Worm (Caenorhabditis elegans) whole organism, L2 larva: ENCODE results near the gene nas-22.

Experiments used
- C34F6.9 ChIP-seq: fragments of 150-350 bp; optimal IDR thresholded peaks from 2 replicates; lab custom pipeline; 2014; ENCODE audit warnings: missing biosample characterization, missing genetic modification characterization
- R02D3.7 ChIP-seq: fragments of 150-350 bp; optimal IDR thresholded peaks from 2 replicates; lab custom pipeline; 2014; ENCODE audit warnings: missing biosample characterization, missing genetic modification characterization
- Y55F3AM.14 ChIP-seq: fragments of 200-800 bp; sonication (Bioruptor generic); optimal IDR thresholded peaks from 2 replicates; lab custom pipeline; 2018; ENCODE audit warnings: mild to moderate bottlenecking, missing genetic modification characterization, missing compliant biosample characterization
- ZK546.5 ChIP-seq: sonication (generic microtip); optimal IDR thresholded peaks from 2 replicates; lab custom pipeline; 2017; ENCODE audit warnings: missing biosample characterization, missing genetic modification characterization
- aly-2 ChIP-seq: fragments of 150-350 bp; optimal IDR thresholded peaks from 2 replicates; lab custom pipeline; 2014; ENCODE audit warnings: missing biosample characterization, missing genetic modification characterization
- ama-1 ChIP-seq: fragments of 150-350 bp; optimal IDR thresholded peaks from 2 replicates; lab custom pipeline; 2018; ENCODE audit warnings: inconsistent platforms
- blmp-1 ChIP-seq: sonication (generic microtip); optimal IDR thresholded peaks from 2 replicates; lab custom pipeline; 2017; ENCODE audit warnings: missing genetic modification characterization, mild to moderate bottlenecking, missing compliant biosample characterization, antibody characterized with exemption, moderate library complexity; ENCODE audit not compliant: insufficient read depth
- ceh-82 ChIP-seq: fragments of 150-350 bp; optimal IDR thresholded peaks from 2 replicates; lab custom pipeline; 2014; ENCODE audit warnings: missing biosample characterization, missing genetic modification characterization
- dmd-4 ChIP-seq: sonication (generic microtip); optimal IDR thresholded peaks from 2 replicates; lab custom pipeline; 2017; ENCODE audit warnings: missing biosample characterization, missing genetic modification characterization
- elt-1 ChIP-seq: fragments of 150-350 bp; optimal IDR thresholded peaks from 2 replicates; lab custom pipeline; 2014; ENCODE audit warnings: missing biosample characterization, missing genetic modification characterization
- elt-3 ChIP-seq: sonication (generic microtip); optimal IDR thresholded peaks from 2 replicates; lab custom pipeline; 2017; ENCODE audit warnings: missing biosample characterization, missing genetic modification characterization
- fos-1 ChIP-seq: fragments of 150-350 bp; optimal IDR thresholded peaks from 2 replicates; lab custom pipeline; 2014; ENCODE audit warnings: missing biosample characterization, missing genetic modification characterization
- gmeb-1 ChIP-seq: fragments of 150-350 bp; optimal IDR thresholded peaks from 2 replicates; lab custom pipeline; 2014; ENCODE audit warnings: missing biosample characterization, missing genetic modification characterization
- lin-11 ChIP-seq: fragments of 150-350 bp; sonication (generic microtip); optimal IDR thresholded peaks from 2 replicates; lab custom pipeline; 2014; ENCODE audit warnings: missing biosample characterization, missing genetic modification characterization, inconsistent platforms, mixed read lengths
- lin-13 ChIP-seq: fragments of 150-350 bp; optimal IDR thresholded peaks from 2 replicates; lab custom pipeline; 2014; ENCODE audit warnings: missing biosample characterization, missing genetic modification reagents, missing genetic modification characterization
- lsy-2 ChIP-seq, 2 experiments: fragments of 150-350 bp in 1 of 2; sonication (generic microtip) in 1 of 2; optimal IDR thresholded peaks; 2 replicates each; lab custom pipeline; 2014 to 2017; ENCODE audit warnings: missing biosample characterization in 2 of 2, missing genetic modification characterization in 2 of 2
- mab-5 ChIP-seq: fragments of 150-350 bp; optimal IDR thresholded peaks from 2 replicates; lab custom pipeline; 2014; ENCODE audit warnings: missing biosample characterization, missing genetic modification characterization
- mbf-1 ChIP-seq: sonication (generic microtip); optimal IDR thresholded peaks from 2 replicates; lab custom pipeline; 2017; ENCODE audit warnings: missing biosample characterization, missing genetic modification characterization
- mdl-1 ChIP-seq, 2 experiments: fragments of 150-350 bp in 1 of 2; sonication (generic microtip) in 1 of 2; optimal IDR thresholded peaks; 2 replicates each; lab custom pipeline; 2017; ENCODE audit warnings: missing biosample characterization in 2 of 2, missing genetic modification characterization in 2 of 2
- nhr-10 ChIP-seq: sonication (generic microtip); optimal IDR thresholded peaks from 2 replicates; lab custom pipeline; 2017; ENCODE audit warnings: missing biosample characterization, missing genetic modification characterization
- nhr-11 ChIP-seq: fragments of 150-350 bp; optimal IDR thresholded peaks from 2 replicates; lab custom pipeline; 2014; ENCODE audit warnings: missing biosample characterization, missing genetic modification characterization
- nhr-12 ChIP-seq: fragments of 150-350 bp; optimal IDR thresholded peaks from 2 replicates; lab custom pipeline; 2014; ENCODE audit warnings: missing biosample characterization, missing genetic modification characterization
- nhr-129 ChIP-seq: fragments of 150-350 bp; optimal IDR thresholded peaks from 2 replicates; lab custom pipeline; 2014; ENCODE audit warnings: missing biosample characterization, missing genetic modification characterization
- nhr-21 ChIP-seq: fragments of 150-350 bp; optimal IDR thresholded peaks from 2 replicates; lab custom pipeline; 2014; ENCODE audit warnings: missing biosample characterization, missing genetic modification characterization
- nhr-23 ChIP-seq: fragments of 150-350 bp; optimal IDR thresholded peaks from 2 replicates; lab custom pipeline; 2014; ENCODE audit warnings: missing biosample characterization, missing genetic modification reagents, missing genetic modification characterization
- nhr-6 ChIP-seq: fragments of 150-350 bp; optimal IDR thresholded peaks from 2 replicates; lab custom pipeline; 2014; ENCODE audit warnings: missing biosample characterization, missing genetic modification characterization
- peb-1 ChIP-seq: fragments of 150-350 bp; optimal IDR thresholded peaks from 2 replicates; lab custom pipeline; 2014; ENCODE audit warnings: missing biosample characterization, missing genetic modification characterization
- skn-1 ChIP-seq: sonication (generic microtip); optimal IDR thresholded peaks from 2 replicates; lab custom pipeline; 2017; ENCODE audit warnings: missing biosample characterization, missing genetic modification characterization
- sma-3 ChIP-seq: sonication (generic microtip); optimal IDR thresholded peaks from 2 replicates; lab custom pipeline; 2016; ENCODE audit warnings: missing genetic modification reagents, missing genetic modification characterization, missing compliant biosample characterization
- sma-9 ChIP-seq, 2 experiments: fragments of 150-350 bp in 1 of 2; sonication (generic microtip) in 1 of 2; optimal IDR thresholded peaks; 2 replicates each; lab custom pipeline; 2014 to 2016; ENCODE audit warnings: missing genetic modification characterization in 2 of 2, mild to moderate bottlenecking in 1 of 2, missing biosample characterization in 1 of 2, missing compliant biosample characterization in 1 of 2, missing genetic modification reagents in 1 of 2, moderate library complexity in 1 of 2
- snpc-4 ChIP-seq: fragments of 150-350 bp; optimal IDR thresholded peaks from 2 replicates; lab custom pipeline; 2014; ENCODE audit warnings: missing biosample characterization, missing genetic modification characterization
- unc-39 ChIP-seq: fragments of 150-350 bp; optimal IDR thresholded peaks from 2 replicates; lab custom pipeline; 2014; ENCODE audit warnings: missing biosample characterization, missing genetic modification characterization
- unc-55 ChIP-seq: fragments of 150-350 bp; sonication (generic microtip); optimal IDR thresholded peaks from 3 replicates; lab custom pipeline; 2014; ENCODE audit warnings: missing biosample characterization, missing genetic modification reagents, missing genetic modification characterization
- unc-62 ChIP-seq: fragments of 150-350 bp; optimal IDR thresholded peaks from 2 replicates; lab custom pipeline; 2014; ENCODE audit warnings: missing biosample characterization, missing genetic modification reagents, missing genetic modification characterization
- zag-1 ChIP-seq: fragments of 150-350 bp; optimal IDR thresholded peaks from 2 replicates; lab custom pipeline; 2014; ENCODE audit warnings: missing biosample characterization, missing genetic modification characterization
- ztf-1 ChIP-seq: fragments of 200-800 bp; sonication (Bioruptor generic); conservative IDR thresholded peaks from 2 replicates; pipeline ENCODE4 v1.3.6; 2022; ENCODE audit warnings: missing genetic modification characterization, missing compliant biosample characterization
- ztf-11 ChIP-seq: sonication (generic microtip); optimal IDR thresholded peaks from 2 replicates; lab custom pipeline; 2017; ENCODE audit warnings: missing biosample characterization, missing genetic modification characterization
- ztf-4 ChIP-seq: fragments of 150-350 bp; optimal IDR thresholded peaks from 2 replicates; lab custom pipeline; 2014; ENCODE audit warnings: missing biosample characterization, missing genetic modification characterization

nas-22 gene

ce11 chrV:11486680-11487079, 12.2 kb downstream of the nas-22 start, which contains the start of gene T11F9.10:
Gene T11F9.10, plus strand, starts transcription at chrV:11486980.
- no peak for TF ChIP-seq lin-11 (tag; lab: Kevin White, UChicago)
- no peak for TF ChIP-seq elt-3
- TF ChIP-seq peb-1 (tag; lab: Kevin White, UChicago), result no peak
- TF ChIP-seq ama-1 (lab: Kevin White, UChicago), result no peak
- no peak for TF ChIP-seq dmd-4 (tag; lab: Kevin White, UChicago)
- TF ChIP-seq ceh-82 (tag; lab: Kevin White, UChicago), result no peak
- no peak for TF ChIP-seq ztf-1
- TF ChIP-seq Y55F3AM.14, result no peak
- TF ChIP-seq gmeb-1 (tag; lab: Kevin White, UChicago), result no peak
- TF ChIP-seq fos-1, result no peak
- TF ChIP-seq unc-62 (GFP tag; lab: Kevin White, UChicago), result no peak
- TF ChIP-seq ZK546.5 (tag; lab: Kevin White, UChicago), result no peak
- TF ChIP-seq nhr-23 (tag; lab: Kevin White, UChicago), result no peak

- TF ChIP-seq peb-1 (tag; lab: Kevin White, UChicago), result no peak
- no peak for TF ChIP-seq ztf-4 (tag; lab: Kevin White, UChicago)
- no peak for TF ChIP-seq ama-1 (lab: Kevin White, UChicago)
- TF ChIP-seq nhr-6 (tag; lab: Kevin White, UChicago), result no peak
- TF ChIP-seq mdl-1 (tag; optimal IDR thresholded peaks at IDR 0.05; lab: Kevin White, UChicago), result no peak
- no peak for TF ChIP-seq nhr-12 (tag; lab: Kevin White, UChicago)
- no peak for TF ChIP-seq ZK546.5 (tag; lab: Kevin White, UChicago)
- no peak for TF ChIP-seq unc-55 (GFP tag; lab: Kevin White, UChicago)
- no peak for TF ChIP-seq Y55F3AM.14
- no peak for TF ChIP-seq lin-11 (tag; lab: Kevin White, UChicago)
- no peak for TF ChIP-seq elt-3
- no peak for TF ChIP-seq dmd-4 (tag; lab: Kevin White, UChicago)
- no peak for TF ChIP-seq sma-9 (GFP tag; optimal IDR thresholded peaks at IDR 0.05; lab: Kevin White, UChicago)
- no peak for TF ChIP-seq sma-9 (tag; optimal IDR thresholded peaks at IDR 0.05; lab: Kevin White, UChicago)
- TF ChIP-seq lsy-2 (tag; optimal IDR thresholded peaks at IDR 0.05; lab: Kevin White, UChicago), result no peak
- TF ChIP-seq nhr-23 (tag; lab: Kevin White, UChicago), result no peak
- TF ChIP-seq lin-13 (GFP tag; lab: Kevin White, UChicago), result no peak
- TF ChIP-seq zag-1 (tag; lab: Kevin White, UChicago), result no peak
- TF ChIP-seq nhr-129 (tag; lab: Kevin White, UChicago), result no peak
- TF ChIP-seq blmp-1, result no peak
- no peak for TF ChIP-seq unc-39 (tag; lab: Kevin White, UChicago)
These were observed 13.8 kb downstream of the nas-22 start for ce11 chrV:11488288-11488687.

- no peak for TF ChIP-seq skn-1 (tag; lab: Kevin White, UChicago)
- TF ChIP-seq elt-3, result no peak
- TF ChIP-seq Y55F3AM.14, result no peak
- TF ChIP-seq C34F6.9 (tag; lab: Kevin White, UChicago), result no peak
These were observed 15.9 kb downstream of the nas-22 start, which contains the start of gene dhs-19 for ce11 chrV:11490382-11490781. Gene dhs-19, minus strand, starts transcription at chrV:11490482.

- TF ChIP-seq nhr-11 (tag; lab: Kevin White, UChicago) (no peak), elt-1 (tag; lab: Kevin White, UChicago) (no peak), nhr-23 (tag; lab: Kevin White, UChicago) (no peak), ztf-11 (tag; lab: Kevin White, UChicago) (no peak), gmeb-1 (tag; lab: Kevin White, UChicago) (no peak), aly-2 (tag; lab: Kevin White, UChicago) (no peak), nhr-10 (tag; lab: Kevin White, UChicago) (no peak), fos-1 (no peak), lsy-2 (tag; optimal IDR thresholded peaks at IDR 0.05; lab: Kevin White, UChicago) (no peak)
These were observed 18.0 kb downstream of the nas-22 start, which contains the start of gene T11F9.21 for ce11 chrV:11492456-11492855. Gene T11F9.21, plus strand, starts transcription at chrV:11492756.

- TF ChIP-seq elt-1 (tag; lab: Kevin White, UChicago) (no peak), mbf-1 (tag; lab: Kevin White, UChicago) (no peak), dmd-4 (tag; lab: Kevin White, UChicago) (no peak), ztf-1 (no peak), aly-2 (tag; lab: Kevin White, UChicago) (no peak), nhr-21 (tag; lab: Kevin White, UChicago) (no peak), snpc-4 (tag; lab: Kevin White, UChicago) (no peak), R02D3.7 (tag; lab: Kevin White, UChicago) (no peak), peb-1 (tag; lab: Kevin White, UChicago) (no peak), gmeb-1 (tag; lab: Kevin White, UChicago) (no peak), mdl-1 (tag; optimal IDR thresholded peaks at IDR 0.05; lab: Kevin White, UChicago) (no peak), mab-5 (tag; lab: Kevin White, UChicago) (no peak), ztf-11 (tag; lab: Kevin White, UChicago) (no peak), unc-55 (GFP tag; lab: Kevin White, UChicago) (no peak), sma-3 (GFP tag; lab: Kevin White, UChicago) (no peak), nhr-11 (tag; lab: Kevin White, UChicago) (no peak), skn-1 (tag; lab: Kevin White, UChicago) (no peak)
These were observed 21.8 kb downstream of the nas-22 start, which contains the start of gene htrl-1 for ce11 chrV:11496283-11496682. Gene htrl-1, minus strand, starts transcription at chrV:11496383.
